Fruit fly (Drosophila melanogaster) whole organism, prepupa: ENCODE results near the gene CG31195.

ENCODE experiments used
- CG10631 ChIP-seq: fragments of 200-800 bp; sonication (Bioruptor generic); optimal IDR thresholded peaks from 2 replicates; lab custom pipeline; 2016; ENCODE audit warnings: missing biosample characterization, missing genetic modification characterization
- CG6792 ChIP-seq: fragments of 200-800 bp; sonication (Bioruptor generic); optimal IDR thresholded peaks from 3 replicates; lab custom pipeline; 2016; ENCODE audit warnings: missing biosample characterization, missing genetic modification characterization

dm6 chr3R:20782104-20782654 lies 20.0 kb upstream of the CG31195 start:
- peak; percentile 96 for TF ChIP-seq CG10631 (GFP tag; lab: Kevin White, UChicago)
- TF ChIP-seq CG6792 (GFP tag; lab: Kevin White, UChicago) = peak; percentile 86
